Worm (Caenorhabditis elegans): Measurements from ENCODE around the gene C06A8.6.
A peak's percentile ranks its signal among the peaks of the same experiment; 100 is the strongest.

C06A8.6 gene

DNA sequence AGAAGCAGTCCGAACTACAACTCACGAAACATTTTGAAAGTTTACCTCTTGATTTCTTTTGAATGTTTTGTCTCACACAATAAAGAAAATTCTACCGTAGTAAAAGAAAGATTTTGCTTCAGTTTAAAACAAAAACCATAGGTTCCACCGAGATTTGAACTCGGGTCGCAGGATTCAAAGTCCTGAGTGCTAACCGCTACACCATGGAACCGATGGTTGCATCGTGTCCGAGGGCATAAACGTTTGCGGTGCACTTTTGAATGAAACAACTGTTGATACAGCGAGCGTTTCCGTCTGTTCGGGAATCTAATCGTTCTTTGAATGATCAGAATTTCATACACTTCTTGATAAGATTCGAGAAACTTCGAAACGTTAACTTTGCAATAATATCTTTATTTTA, 15.5 kb upstream of the C06A8.6 start:
- TF ChIP-seq fos-1 (tag; optimal IDR thresholded peaks at IDR 0.05) (no peak), lsy-12 (tag; optimal IDR thresholded peaks at IDR 0.05) (peak; percentile 40), elt-3 (tag; optimal IDR thresholded peaks at IDR 0.05) (peak in 1 of 3 experiments; percentile 5), unc-39 (tag; optimal IDR thresholded peaks at IDR 0.05) (no peak), ceh-9 (tag; optimal IDR thresholded peaks at IDR 0.05) (no peak), nhr-25 (tag; optimal IDR thresholded peaks at IDR 0.05) (peak; percentile 34), nhr-67 (tag; optimal IDR thresholded peaks at IDR 0.05) (no peak), lin-15B (tag; optimal IDR thresholded peaks at IDR 0.05) (peak; percentile 11), ama-1 (optimal IDR thresholded peaks at IDR 0.05) (peak; percentile 89), elt-1 (tag; optimal IDR thresholded peaks at IDR 0.05) (no peak), tbx-2 (tag; optimal IDR thresholded peaks at IDR 0.05) (no peak), skn-1 (tag; optimal IDR thresholded peaks at IDR 0.05) (peak; percentile 26), elt-2 (tag; optimal IDR thresholded peaks at IDR 0.05) (peak; percentile 77), pqm-1 (tag; optimal IDR thresholded peaks at IDR 0.05) (peak; percentile 59), mdl-1 (tag; optimal IDR thresholded peaks at IDR 0.05) (no peak), fkh-2 (tag; optimal IDR thresholded peaks at IDR 0.05) (no peak), nfya-1 (tag; optimal IDR thresholded peaks at IDR 0.05; ENCODE audit: insufficient read depth) (peak; percentile 57), nhr-43 (tag; optimal IDR thresholded peaks at IDR 0.05; ENCODE audit: poor library complexity, severe bottlenecking) (peak; percentile 57), egl-5 (tag; optimal IDR thresholded peaks at IDR 0.05) (no peak), jun-1 (tag; optimal IDR thresholded peaks at IDR 0.05) (peak; percentile 65), R02D3.7 (tag; optimal IDR thresholded peaks at IDR 0.05) (peak; percentile 13)

DNA sequence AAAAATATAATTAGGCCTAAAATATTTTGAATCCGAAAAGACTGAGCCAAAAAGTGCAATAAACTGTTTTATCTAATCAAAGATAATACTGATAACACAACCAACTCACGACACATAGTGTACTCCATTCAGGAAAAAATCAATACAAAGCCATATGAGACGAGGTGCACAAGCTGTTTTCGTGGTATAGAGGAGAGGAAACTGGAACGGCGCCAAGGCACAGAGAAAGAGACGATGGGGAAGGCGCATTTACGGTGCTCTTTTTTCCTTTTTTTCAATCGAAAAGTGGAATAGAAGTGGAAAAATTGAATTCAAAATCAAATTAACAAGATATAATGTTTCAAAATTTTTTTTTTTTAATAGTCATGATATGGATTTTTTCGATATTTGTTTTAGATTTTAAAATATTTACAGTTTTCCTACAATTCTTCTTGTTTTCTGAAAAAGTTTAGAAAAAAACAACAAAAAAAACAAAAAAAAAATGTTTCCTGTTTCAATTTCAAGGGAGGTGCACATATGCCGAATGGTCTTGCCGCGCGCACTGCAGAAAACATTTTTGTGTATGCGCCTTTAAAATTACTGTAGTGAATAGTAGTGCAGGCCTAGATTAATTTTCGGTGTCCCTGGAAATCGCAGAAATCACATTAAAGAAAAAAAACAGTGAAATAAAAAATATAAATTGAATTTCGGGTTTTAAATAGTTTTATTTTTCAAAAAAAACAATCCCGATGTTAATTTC, 13.7 kb upstream of the C06A8.6 start, which contains the start of gene B0228.7:
B0228.7 (minus strand) TSS at position 627 of the 739 bp plus-strand sequence.
- TF ChIP-seq fkh-10 (GFP tag; optimal IDR thresholded peaks at IDR 0.05): no peak
- TF ChIP-seq nhr-25 (tag; optimal IDR thresholded peaks at IDR 0.05): no peak
- no peak for TF ChIP-seq ZK546.5 (tag; optimal IDR thresholded peaks at IDR 0.05)
- TF ChIP-seq zag-1 (tag; optimal IDR thresholded peaks at IDR 0.05): no peak
- no peak for TF ChIP-seq nhr-77 (tag; optimal IDR thresholded peaks at IDR 0.05)
- no peak for TF ChIP-seq aly-2 (tag; optimal IDR thresholded peaks at IDR 0.05)
- peak; percentile 10 for TF ChIP-seq hmg-11 (tag; optimal IDR thresholded peaks at IDR 0.05)
- no peak for TF ChIP-seq unc-62 (GFP tag; optimal IDR thresholded peaks at IDR 0.05)
- no peak for TF ChIP-seq tbx-2 (tag; optimal IDR thresholded peaks at IDR 0.05)
- TF ChIP-seq ceh-28 (tag; optimal IDR thresholded peaks at IDR 0.05): peak; percentile 24
- TF ChIP-seq egl-27 (tag; optimal IDR thresholded peaks at IDR 0.05): no peak
- peak; percentile 38 for TF ChIP-seq pqm-1 (tag; optimal IDR thresholded peaks at IDR 0.05)
- TF ChIP-seq nfya-1 (tag; optimal IDR thresholded peaks at IDR 0.05; ENCODE audit: insufficient read depth): peak; percentile 49
- TF ChIP-seq elt-2 (tag; optimal IDR thresholded peaks at IDR 0.05): peak; percentile 78
- peak; percentile 30 for TF ChIP-seq ama-1 (optimal IDR thresholded peaks at IDR 0.05)
- peak; percentile 64 for TF ChIP-seq pha-4 (tag; optimal IDR thresholded peaks at IDR 0.05)
- TF ChIP-seq nhr-67 (tag; optimal IDR thresholded peaks at IDR 0.05): no peak
- TF ChIP-seq egl-5 (tag; optimal IDR thresholded peaks at IDR 0.05): no peak
- TF ChIP-seq lin-15B (tag; optimal IDR thresholded peaks at IDR 0.05): peak; percentile 22
- TF ChIP-seq lsy-12 (tag; optimal IDR thresholded peaks at IDR 0.05): no peak
- no peak for TF ChIP-seq nhr-23 (tag; optimal IDR thresholded peaks at IDR 0.05)
- TF ChIP-seq lin-39 (tag; optimal IDR thresholded peaks at IDR 0.05): peak; percentile 7

DNA sequence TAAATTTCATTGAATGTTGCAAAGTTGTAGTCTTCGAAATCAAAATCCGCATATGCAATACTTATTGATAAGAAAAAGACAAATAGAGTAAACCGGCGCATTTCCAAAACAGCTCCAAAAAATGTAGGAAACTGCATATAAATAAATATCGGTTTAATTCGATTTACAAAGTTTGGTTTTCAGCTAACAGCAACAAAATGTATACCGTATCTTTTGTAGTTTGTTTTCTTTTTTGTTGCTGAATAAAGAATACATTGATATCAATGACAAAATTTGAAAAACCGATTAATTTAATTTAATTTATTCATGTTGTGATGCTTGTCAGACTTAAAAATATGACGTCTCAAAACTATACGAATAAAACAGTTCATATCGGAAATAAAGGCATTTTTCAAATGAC, 10.9 kb upstream of the C06A8.6 start, which contains the start of gene B0228.8:
B0228.8 (minus strand) TSS at position 101 of the 400 bp plus-strand sequence.
- TF ChIP-seq pqm-1 (tag; optimal IDR thresholded peaks at IDR 0.05): no peak

DNA sequence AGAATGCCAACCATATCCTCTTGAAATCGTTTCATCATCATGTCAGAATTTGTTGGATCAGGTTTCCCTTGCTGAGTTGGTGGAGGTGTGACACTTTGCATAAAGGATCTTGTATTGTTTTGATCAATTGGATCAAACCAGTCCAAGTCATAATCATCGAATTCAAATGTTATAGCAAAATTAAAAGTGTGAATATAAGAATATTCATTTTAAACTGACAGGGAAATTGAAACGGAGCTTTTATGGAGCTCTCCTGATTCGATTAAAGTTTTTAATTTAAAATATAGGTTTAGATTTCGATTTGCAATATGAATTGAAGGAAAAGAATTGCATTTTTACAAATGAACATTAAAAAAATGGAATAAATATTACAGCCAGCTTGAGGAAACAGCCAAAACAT, 8.7 kb upstream of the C06A8.6 start, which contains the start of gene B0228.9:
B0228.9 (minus strand) TSS at position 101 of the 400 bp plus-strand sequence.
- TF ChIP-seq nhr-25 (tag; optimal IDR thresholded peaks at IDR 0.05) (no peak), egl-27 (tag; optimal IDR thresholded peaks at IDR 0.05) (no peak), nhr-76 (tag; optimal IDR thresholded peaks at IDR 0.05) (no peak), nhr-28 (tag; optimal IDR thresholded peaks at IDR 0.05) (no peak), lin-39 (tag; optimal IDR thresholded peaks at IDR 0.05) (no peak), eor-1 (tag; optimal IDR thresholded peaks at IDR 0.05) (no peak), nhr-43 (tag; optimal IDR thresholded peaks at IDR 0.05; ENCODE audit: poor library complexity, severe bottlenecking) (no peak), lsy-12 (tag; optimal IDR thresholded peaks at IDR 0.05) (no peak), mml-1 (tag; optimal IDR thresholded peaks at IDR 0.05) (no peak), elt-2 (tag; optimal IDR thresholded peaks at IDR 0.05) (no peak), ztf-11 (tag; optimal IDR thresholded peaks at IDR 0.05) (no peak), ceh-28 (tag; optimal IDR thresholded peaks at IDR 0.05) (no peak), R02D3.7 (tag; optimal IDR thresholded peaks at IDR 0.05) (no peak), hmg-11 (tag; optimal IDR thresholded peaks at IDR 0.05) (no peak), zag-1 (tag; optimal IDR thresholded peaks at IDR 0.05) (no peak), nhr-237 (tag; optimal IDR thresholded peaks at IDR 0.05) (no peak)

Measured in whole organism, L3 larva.